Fruit fly (Drosophila melanogaster): ENCODE data around the gene CG2604.

CG2604 gene

DNA sequence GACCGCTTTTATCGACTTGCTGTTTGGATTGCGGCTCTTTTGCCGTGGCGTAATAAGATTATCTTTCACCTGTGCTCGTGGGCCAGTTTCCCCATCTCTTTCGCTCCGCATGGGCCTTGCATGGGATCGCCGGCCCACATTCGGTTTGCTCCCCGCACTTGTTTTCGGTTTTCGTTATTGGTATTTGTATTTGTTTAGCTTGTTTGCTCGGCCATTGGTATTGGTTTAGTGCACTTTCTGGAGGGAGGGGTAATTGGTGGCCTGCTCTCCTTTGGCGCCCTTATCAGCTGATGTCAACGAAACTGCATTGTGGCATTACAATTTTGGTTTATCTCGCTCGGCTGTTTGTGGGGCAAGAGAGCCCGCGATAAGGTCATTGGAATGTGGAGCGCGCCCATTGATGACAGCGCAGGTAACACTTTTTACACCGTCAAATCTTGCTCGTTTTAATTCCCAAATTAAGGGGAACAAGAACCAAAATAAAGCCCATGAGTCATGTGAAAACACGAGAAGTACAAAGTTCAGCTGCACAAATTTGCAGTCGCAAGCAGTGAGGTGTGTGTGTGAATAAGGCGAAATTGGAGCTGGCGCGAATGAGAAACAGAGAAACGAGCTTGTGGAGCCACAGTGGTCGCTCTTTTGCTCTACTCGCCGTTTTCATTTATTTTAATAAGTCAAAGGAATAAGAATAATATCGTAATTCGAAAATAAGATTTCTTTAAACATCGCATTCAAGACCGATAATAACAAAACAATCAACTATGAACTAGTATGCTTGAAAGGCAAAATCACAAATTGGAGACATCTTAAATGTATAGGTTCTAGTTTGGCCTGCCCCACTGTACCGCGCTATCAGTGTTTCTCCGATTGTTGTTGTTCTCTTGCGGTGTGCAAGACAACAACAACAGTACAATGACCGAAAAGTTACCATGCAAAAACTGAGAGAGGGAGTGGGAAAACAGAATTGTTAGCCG lies 7.5 kb downstream of the CG2604 start (continued):
- peak; percentile 98 for TF ChIP-seq org-1 (GFP tag; optimal IDR thresholded peaks at IDR 0.05)
- TF ChIP-seq Hsf (GFP tag; optimal IDR thresholded peaks at IDR 0.05) = peak; percentile 93
- no peak for TF ChIP-seq Hr39 (optimal IDR thresholded peaks at IDR 0.05)
- peak; percentile 96 for TF ChIP-seq ash1 (GFP tag; optimal IDR thresholded peaks at IDR 0.05)
- no peak for TF ChIP-seq CG3995 (GFP tag; optimal IDR thresholded peaks at IDR 0.05)
- peak; percentile 89 for TF ChIP-seq Jarid2 (GFP tag; optimal IDR thresholded peaks at IDR 0.05)
- peak; percentile 93 for TF ChIP-seq CG11093 (GFP tag; IDR thresholded peaks at IDR 0.05)
- peak; percentile 91 for TF ChIP-seq Ets97D (GFP tag; optimal IDR thresholded peaks at IDR 0.05)
- peak; percentile 87 for TF ChIP-seq CG17612 (GFP tag; IDR thresholded peaks at IDR 0.05)
- peak; percentile 95 for TF ChIP-seq CG6683 (GFP tag; optimal IDR thresholded peaks at IDR 0.05)
- TF ChIP-seq dysf (GFP tag; IDR thresholded peaks at IDR 0.05) = peak; percentile 78
- peak; percentile 86 for TF ChIP-seq CG16779 (GFP tag; IDR thresholded peaks at IDR 0.05)
- TF ChIP-seq CG16813 (GFP tag; IDR thresholded peaks at IDR 0.05; ENCODE audit: partially characterized antibody) = no peak
- peak; percentile 84 for TF ChIP-seq Fer3 (tag; optimal IDR thresholded peaks at IDR 0.05)
- TF ChIP-seq CG2120 (GFP tag; optimal IDR thresholded peaks at IDR 0.05) = peak; percentile 64
- peak; percentile 97 for TF ChIP-seq vvl (GFP tag; IDR thresholded peaks at IDR 0.05)
- peak; percentile 98 for TF ChIP-seq CG1602 (GFP tag; optimal IDR thresholded peaks at IDR 0.05)
- TF ChIP-seq onecut (GFP tag; IDR thresholded peaks at IDR 0.05) = peak; percentile 97
- TF ChIP-seq CG1792 (GFP tag; optimal IDR thresholded peaks at IDR 0.05) = peak; percentile 99
- TF ChIP-seq croc (GFP tag; conservative IDR thresholded peaks at IDR 0.05) = peak; percentile 83
- TF ChIP-seq E2f2 (GFP tag; IDR thresholded peaks at IDR 0.05) = peak; percentile 74
- peak; percentile 99 for TF ChIP-seq CG18764 (GFP tag; optimal IDR thresholded peaks at IDR 0.05)
- TF ChIP-seq CG11696 (GFP tag; IDR thresholded peaks at IDR 0.05) = peak; percentile 87
- peak; percentile 66 for TF ChIP-seq Hmr (GFP tag; optimal IDR thresholded peaks at IDR 0.05)
- TF ChIP-seq CG17186 (GFP tag; optimal IDR thresholded peaks at IDR 0.05) = peak; percentile 98
- TF ChIP-seq CG7745 (tag; optimal IDR thresholded peaks at IDR 0.05) = peak; percentile 98
- TF ChIP-seq CG5953 (GFP tag; IDR thresholded peaks at IDR 0.05) = peak; percentile 98
- TF ChIP-seq cad (GFP tag; optimal IDR thresholded peaks at IDR 0.05) = no peak
- TF ChIP-seq slp2 (GFP tag; optimal IDR thresholded peaks at IDR 0.05) = peak; percentile 97
- TF ChIP-seq TFAM (GFP tag; optimal IDR thresholded peaks at IDR 0.05) = peak; percentile 97
- peak; percentile 92 for TF ChIP-seq aop (GFP tag; IDR thresholded peaks at IDR 0.05)
- no peak for TF ChIP-seq inv (GFP tag; IDR thresholded peaks at IDR 0.05; ENCODE audit: partially characterized antibody)
- TF ChIP-seq ase (GFP tag; IDR thresholded peaks at IDR 0.05) = peak; percentile 93
- TF ChIP-seq D19A (tag; optimal IDR thresholded peaks at IDR 0.05) = peak; percentile 91
- TF ChIP-seq slou (GFP tag; optimal IDR thresholded peaks at IDR 0.05) = peak; percentile 86
- no peak for TF ChIP-seq Scr (GFP tag; IDR thresholded peaks at IDR 0.05; ENCODE audit: partially characterized antibody)
- peak; percentile 99 for TF ChIP-seq CG13123 (GFP tag; optimal IDR thresholded peaks at IDR 0.05)
- TF ChIP-seq Asciz (GFP tag; optimal IDR thresholded peaks at IDR 0.05) = peak; percentile 100
- TF ChIP-seq CG3847 (GFP tag; IDR thresholded peaks at IDR 0.05) = peak; percentile 48
- TF ChIP-seq trh (GFP tag; optimal IDR thresholded peaks at IDR 0.05) = peak; percentile 99
- peak; percentile 31; the same call in 1 of the 2 replicates for TF ChIP-seq gsb (GFP tag; IDR thresholded peaks at IDR 0.05)
- TF ChIP-seq az2 (GFP tag; optimal IDR thresholded peaks at IDR 0.05) = peak; percentile 93
- peak; percentile 98 for TF ChIP-seq CG17328 (GFP tag; IDR thresholded peaks at IDR 0.05)
- peak; percentile 75 for TF ChIP-seq schlank (tag; optimal IDR thresholded peaks at IDR 0.05)
- TF ChIP-seq CG12942 (GFP tag; optimal IDR thresholded peaks at IDR 0.05) = peak; percentile 99
- peak; percentile 97 for TF ChIP-seq dmrt11E (tag; optimal IDR thresholded peaks at IDR 0.05)
- peak; percentile 92 for TF ChIP-seq Usf (GFP tag; optimal IDR thresholded peaks at IDR 0.05)
- peak; percentile 93 for TF ChIP-seq trem (tag; optimal IDR thresholded peaks at IDR 0.05)
- TF ChIP-seq B-H1 (GFP tag; IDR thresholded peaks at IDR 0.05) = peak; percentile 88
- peak; percentile 98 for TF ChIP-seq CG4854 (GFP tag; optimal IDR thresholded peaks at IDR 0.05)
